Worm (Caenorhabditis elegans) whole organism, mixed stage, embryonic: ENCODE measurements around the gene T09F5.10.

Experiments used
- blmp-1 ChIP-seq: fragments of 150-350 bp; optimal IDR thresholded peaks from 2 replicates; lab custom pipeline; 2014; ENCODE audit warnings: missing biosample characterization, missing genetic modification characterization
- ces-1 ChIP-seq: fragments of 150-350 bp; optimal IDR thresholded peaks from 2 replicates; lab custom pipeline; 2014; ENCODE audit warnings: missing biosample characterization, missing genetic modification reagents, missing genetic modification characterization
- elt-3 ChIP-seq: fragments of 150-350 bp; optimal IDR thresholded peaks from 2 replicates; lab custom pipeline; 2014; ENCODE audit warnings: missing biosample characterization, missing genetic modification characterization
- mep-1 ChIP-seq: fragments of 150-350 bp; optimal IDR thresholded peaks from 2 replicates; lab custom pipeline; 2017; ENCODE audit warnings: missing biosample characterization, missing genetic modification reagents, missing genetic modification characterization, inconsistent platforms
- mls-2 ChIP-seq: sonication (generic microtip); optimal IDR thresholded peaks from 2 replicates; lab custom pipeline; 2016; ENCODE audit warnings: mild to moderate bottlenecking, missing genetic modification characterization, moderate library complexity, missing compliant biosample characterization
- pha-4 ChIP-seq: fragments of 150-350 bp; optimal IDR thresholded peaks from 2 replicates; lab custom pipeline; 2018; ENCODE audit warnings: missing biosample characterization, missing genetic modification reagents, missing genetic modification characterization
- snpc-4 ChIP-seq: fragments of 150-350 bp; optimal IDR thresholded peaks from 2 replicates; lab custom pipeline; 2014; ENCODE audit warnings: missing biosample characterization, missing genetic modification characterization
- unc-62 ChIP-seq: fragments of 150-350 bp; optimal IDR thresholded peaks from 2 replicates; lab custom pipeline; 2014; ENCODE audit warnings: missing biosample characterization, missing genetic modification reagents, missing genetic modification characterization

DNA sequence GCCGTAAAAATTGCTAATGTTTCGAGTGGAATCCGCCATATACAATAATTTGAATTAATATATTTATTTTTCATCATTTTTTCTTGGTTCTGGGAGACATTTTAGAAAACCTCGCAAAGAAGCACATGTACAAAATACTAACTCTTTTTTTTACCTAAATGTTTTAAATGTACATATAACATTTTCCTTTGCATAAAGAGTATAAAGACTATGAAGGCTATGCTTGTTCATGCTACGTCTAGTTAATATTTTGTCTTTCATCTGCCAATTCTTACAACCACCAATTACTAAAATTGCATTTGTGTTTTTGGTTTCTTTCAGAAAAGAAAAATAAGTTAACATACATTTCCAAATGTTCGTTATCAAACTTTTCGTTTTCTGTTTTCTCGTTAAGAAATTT lies 41.5 kb downstream of the T09F5.10 start, which contains the start of gene irld-25:
- no peak for TF ChIP-seq blmp-1 (tag; lab: Kevin White, UChicago)
- no peak for TF ChIP-seq pha-4 (tag; lab: Kevin White, UChicago)
- no peak for TF ChIP-seq unc-62
- no peak for TF ChIP-seq mep-1 (tag; lab: Kevin White, UChicago)
- TF ChIP-seq snpc-4 (tag; lab: Kevin White, UChicago): no peak
- TF ChIP-seq ces-1 (GFP tag; lab: Kevin White, UChicago): no peak
- TF ChIP-seq mls-2 (tag; lab: Kevin White, UChicago): no peak
- TF ChIP-seq elt-3 (tag; lab: Kevin White, UChicago): no peak
